Worm (Caenorhabditis elegans) whole organism, L4 larva: ENCODE data around the gene T23F11.6.

Source experiments
- F10B5.3 ChIP-seq: sonication (generic microtip); optimal IDR thresholded peaks from 2 replicates; lab custom pipeline; 2016; ENCODE audit warnings: mild to moderate bottlenecking, missing genetic modification characterization, missing compliant biosample characterization
- F26F4.8 ChIP-seq: fragments of 200-800 bp; sonication (Bioruptor generic); conservative IDR thresholded peaks from 2 replicates; pipeline ENCODE4 v1.3.6; 2022; ENCODE audit warnings: missing genetic modification characterization, missing compliant biosample characterization
- F37D6.2 ChIP-seq: sonication (generic microtip); optimal IDR thresholded peaks from 2 replicates; lab custom pipeline; 2016; ENCODE audit warnings: mild to moderate bottlenecking, missing genetic modification characterization, missing compliant biosample characterization
- F44E2.7 ChIP-seq: fragments of 200-800 bp; sonication (Bioruptor generic); IDR thresholded peaks from 2 replicates; pipeline ENCODE4 v2.1.2; 2022; ENCODE audit warnings: missing genetic modification characterization, missing compliant biosample characterization
- T20F7.1 ChIP-seq: fragments of 200-800 bp; sonication (Bioruptor generic); optimal IDR thresholded peaks from 2 replicates; lab custom pipeline; 2018; ENCODE audit warnings: mild to moderate bottlenecking, missing genetic modification characterization, missing compliant biosample characterization
- T26A8.4 ChIP-seq: fragments of 200-800 bp; sonication (Bioruptor generic); IDR thresholded peaks from 2 replicates; pipeline ENCODE4 v1.3.6; 2022; ENCODE audit warnings: missing genetic modification characterization, missing compliant biosample characterization
- ZK546.5 ChIP-seq, 2 experiments: sonication (generic microtip); optimal IDR thresholded peaks; 2 replicates each; lab custom pipeline; 2017; ENCODE audit warnings: missing biosample characterization in 2 of 2, missing genetic modification characterization in 2 of 2
- aly-2 ChIP-seq: sonication (generic microtip); optimal IDR thresholded peaks from 2 replicates; lab custom pipeline; 2018; ENCODE audit warnings: missing biosample characterization, missing genetic modification characterization
- ceh-20 ChIP-seq: fragments of 200-800 bp; sonication (Bioruptor generic); IDR thresholded peaks from 2 replicates; pipeline ENCODE4 v1.3.6; 2022; ENCODE audit warnings: missing genetic modification reagents, missing genetic modification characterization, missing compliant biosample characterization
- ceh-32 ChIP-seq: sonication (generic microtip); optimal IDR thresholded peaks from 2 replicates; lab custom pipeline; 2016; ENCODE audit warnings: mild to moderate bottlenecking, missing genetic modification characterization, missing compliant biosample characterization; ENCODE audit not compliant: poor library complexity
- ceh-82 ChIP-seq: sonication (generic microtip); optimal IDR thresholded peaks from 2 replicates; lab custom pipeline; 2017; ENCODE audit warnings: missing biosample characterization, missing genetic modification characterization
- ctbp-1 ChIP-seq: fragments of 200-800 bp; sonication (Bioruptor generic); IDR thresholded peaks from 2 replicates; pipeline ENCODE4 v1.3.6; 2022; ENCODE audit warnings: missing genetic modification reagents, missing genetic modification characterization, missing compliant biosample characterization
- daf-12 ChIP-seq: fragments of 150-350 bp; optimal IDR thresholded peaks from 2 replicates; lab custom pipeline; 2014; ENCODE audit warnings: missing biosample characterization, missing genetic modification reagents, missing genetic modification characterization
- daf-16 ChIP-seq, 3 experiments: sonication (generic microtip); optimal IDR thresholded peaks; 2 replicates each; lab custom pipeline; 2016 to 2017; ENCODE audit warnings: missing genetic modification characterization in 3 of 3, missing genetic modification reagents in 3 of 3, mild to moderate bottlenecking in 2 of 3, missing compliant biosample characterization in 2 of 3, missing biosample characterization in 1 of 3, moderate library complexity in 1 of 3
- dmd-6 ChIP-seq: fragments of 200-800 bp; sonication (Bioruptor generic); IDR thresholded peaks from 2 replicates; pipeline ENCODE4 v1.3.6; 2022; ENCODE audit warnings: missing genetic modification reagents, missing genetic modification characterization, missing compliant biosample characterization
- dmd-8 ChIP-seq: fragments of 200-800 bp; sonication (Bioruptor generic); IDR thresholded peaks from 2 replicates; pipeline ENCODE4 v1.3.6; 2022; ENCODE audit warnings: missing genetic modification characterization, missing compliant biosample characterization
- dpl-1 ChIP-seq: fragments of 150-350 bp; optimal IDR thresholded peaks from 2 replicates; lab custom pipeline; 2014; ENCODE audit warnings: missing biosample characterization, missing genetic modification reagents, missing genetic modification characterization
- duxl-1 ChIP-seq: sonication (generic microtip); optimal IDR thresholded peaks from 2 replicates; lab custom pipeline; 2016; ENCODE audit warnings: mild to moderate bottlenecking, missing genetic modification characterization, moderate library complexity, missing compliant biosample characterization; ENCODE audit not compliant: poor library complexity
- dve-1 ChIP-seq: sonication (generic microtip); optimal IDR thresholded peaks from 2 replicates; lab custom pipeline; 2017; ENCODE audit warnings: antibody characterized with exemption, mild to moderate bottlenecking, missing genetic modification characterization, missing compliant biosample characterization; ENCODE audit not compliant: insufficient read depth
- egl-27 ChIP-seq: sonication (generic microtip); optimal IDR thresholded peaks from 3 replicates; lab custom pipeline; 2017; ENCODE audit warnings: missing biosample characterization, missing genetic modification reagents, missing genetic modification characterization
- egl-43 ChIP-seq: fragments of 200-800 bp; sonication (Bioruptor generic); IDR thresholded peaks from 2 replicates; pipeline ENCODE4 v1.3.6; 2022; ENCODE audit warnings: missing genetic modification reagents, missing genetic modification characterization, missing compliant biosample characterization
- fos-1 ChIP-seq: fragments of 150-350 bp; optimal IDR thresholded peaks from 2 replicates; lab custom pipeline; 2014; ENCODE audit warnings: missing biosample characterization, missing genetic modification characterization
- hlh-30 ChIP-seq: sonication (generic microtip); optimal IDR thresholded peaks from 2 replicates; lab custom pipeline; 2017; ENCODE audit warnings: antibody characterized with exemption, mild to moderate bottlenecking, missing genetic modification characterization, missing compliant biosample characterization; ENCODE audit not compliant: insufficient read depth
- lim-7 ChIP-seq: fragments of 200-800 bp; sonication (Bioruptor generic); IDR thresholded peaks from 2 replicates; pipeline ENCODE4 v1.3.6; 2022; ENCODE audit warnings: missing genetic modification characterization, missing compliant biosample characterization
- lin-13 ChIP-seq: fragments of 150-350 bp; optimal IDR thresholded peaks from 2 replicates; lab custom pipeline; 2014; ENCODE audit warnings: missing biosample characterization, missing genetic modification reagents, missing genetic modification characterization
- lin-38 ChIP-seq: fragments of 200-800 bp; sonication (Bioruptor generic); IDR thresholded peaks from 2 replicates; pipeline ENCODE4 v1.3.6; 2022; ENCODE audit warnings: missing genetic modification reagents, missing genetic modification characterization, missing compliant biosample characterization
- lin-39 ChIP-seq: fragments of 150-350 bp; optimal IDR thresholded peaks from 2 replicates; lab custom pipeline; 2014; ENCODE audit warnings: missing biosample characterization, missing genetic modification reagents, missing genetic modification characterization
- madf-5 ChIP-seq, 2 experiments: fragments of 200-800 bp; sonication (Bioruptor generic); IDR thresholded peaks; 2 replicates each; pipeline ENCODE4 v1.3.6; 2022; ENCODE audit warnings: missing compliant biosample characterization in 2 of 2, missing genetic modification characterization in 2 of 2
- mdl-1 ChIP-seq, 2 experiments: fragments of 150-350 bp in 1 of 2; sonication (generic microtip) in 1 of 2; optimal IDR thresholded peaks; 2 replicates each; lab custom pipeline; 2014 to 2017; ENCODE audit warnings: missing biosample characterization in 2 of 2, missing genetic modification characterization in 2 of 2
- mdt-29 ChIP-seq: fragments of 200-800 bp; sonication (Bioruptor generic); IDR thresholded peaks from 2 replicates; pipeline ENCODE4 v1.3.6; 2022; ENCODE audit warnings: missing genetic modification reagents, missing genetic modification characterization, missing compliant biosample characterization
- mep-1 ChIP-seq: fragments of 150-350 bp; sonication (generic microtip); optimal IDR thresholded peaks from 3 replicates; lab custom pipeline; 2014; ENCODE audit warnings: missing biosample characterization, missing genetic modification characterization
- mxl-2 ChIP-seq: fragments of 200-800 bp; sonication (Bioruptor generic); conservative IDR thresholded peaks from 2 replicates; pipeline ENCODE4 v1.3.6; 2022; ENCODE audit warnings: missing genetic modification reagents, missing genetic modification characterization, missing compliant biosample characterization
- nhr-111 ChIP-seq: fragments of 200-800 bp; sonication (Bioruptor generic); optimal IDR thresholded peaks from 2 replicates; lab custom pipeline; 2018; ENCODE audit warnings: mild to moderate bottlenecking, missing genetic modification characterization, missing compliant biosample characterization
- nhr-237 ChIP-seq: sonication (generic microtip); optimal IDR thresholded peaks from 2 replicates; lab custom pipeline; 2017; ENCODE audit warnings: missing biosample characterization, missing genetic modification characterization
- nhr-25 ChIP-seq: sonication (generic microtip); optimal IDR thresholded peaks from 2 replicates; lab custom pipeline; 2017; ENCODE audit warnings: missing genetic modification characterization, mild to moderate bottlenecking, missing compliant biosample characterization, antibody characterized with exemption, moderate library complexity, borderline replicate concordance; ENCODE audit not compliant: insufficient read depth
- nhr-28 ChIP-seq: fragments of 150-350 bp; optimal IDR thresholded peaks from 2 replicates; lab custom pipeline; 2014; ENCODE audit warnings: missing biosample characterization, missing genetic modification characterization
- nhr-41 ChIP-seq: fragments of 200-800 bp; sonication (Bioruptor generic); IDR thresholded peaks from 2 replicates; pipeline ENCODE4 v1.3.6; 2022; ENCODE audit warnings: missing genetic modification reagents, missing genetic modification characterization, missing compliant biosample characterization
- nhr-6 ChIP-seq: fragments of 150-350 bp; optimal IDR thresholded peaks from 2 replicates; lab custom pipeline; 2014; ENCODE audit warnings: missing biosample characterization, missing genetic modification characterization
- nhr-76 ChIP-seq: fragments of 150-350 bp; optimal IDR thresholded peaks from 2 replicates; lab custom pipeline; 2014; ENCODE audit warnings: missing biosample characterization, missing genetic modification characterization
- nhr-77 ChIP-seq: fragments of 150-350 bp; optimal IDR thresholded peaks from 2 replicates; lab custom pipeline; 2014; ENCODE audit warnings: missing biosample characterization, missing genetic modification characterization
- pha-4 ChIP-seq, 2 experiments: fragments of 150-350 bp in 1 of 2; fragments of 200-800 bp in 1 of 2; sonication (Bioruptor generic) in 1 of 2; IDR thresholded peaks in 1 of 2; optimal IDR thresholded peaks in 1 of 2; 2 replicates each; pipeline versions ENCODE4 v1.3.6 to Lab custom; 2014 to 2022; ENCODE audit warnings: missing genetic modification characterization in 2 of 2, missing genetic modification reagents in 2 of 2, missing biosample characterization in 1 of 2, missing compliant biosample characterization in 1 of 2
- rbr-2 ChIP-seq: sonication (generic microtip); optimal IDR thresholded peaks from 2 replicates; lab custom pipeline; 2016; ENCODE audit warnings: missing genotype, missing genetic modification characterization, missing compliant biosample characterization
- saeg-2 ChIP-seq: fragments of 200-800 bp; sonication (Bioruptor generic); IDR thresholded peaks from 2 replicates; pipeline ENCODE4 v1.3.6; 2022; ENCODE audit warnings: missing genetic modification reagents, missing genetic modification characterization, missing compliant biosample characterization
- snpc-1.2 ChIP-seq: fragments of 200-800 bp; sonication (Bioruptor generic); IDR thresholded peaks from 2 replicates; pipeline ENCODE4 v1.3.6; 2022; ENCODE audit warnings: missing genetic modification reagents, missing genetic modification characterization, missing compliant biosample characterization
- snpc-4 ChIP-seq: fragments of 150-350 bp; optimal IDR thresholded peaks from 2 replicates; lab custom pipeline; 2014; ENCODE audit warnings: missing biosample characterization, missing genetic modification characterization
- spr-3 ChIP-seq: fragments of 200-800 bp; sonication (Bioruptor generic); optimal IDR thresholded peaks from 2 replicates; lab custom pipeline; 2018; ENCODE audit warnings: mild to moderate bottlenecking, missing genetic modification characterization, missing compliant biosample characterization
- vab-7 ChIP-seq: fragments of 200-800 bp; sonication (Bioruptor generic); IDR thresholded peaks from 2 replicates; pipeline ENCODE4 v1.3.6; 2022; ENCODE audit warnings: missing genetic modification reagents, missing genetic modification characterization, missing compliant biosample characterization
- zag-1 ChIP-seq: fragments of 150-350 bp; optimal IDR thresholded peaks from 2 replicates; lab custom pipeline; 2014; ENCODE audit warnings: missing biosample characterization, missing genetic modification characterization
- zfp-2 ChIP-seq: sonication (generic microtip); optimal IDR thresholded peaks from 2 replicates; lab custom pipeline; 2016; ENCODE audit warnings: mild to moderate bottlenecking, missing genetic modification characterization, missing compliant biosample characterization
- zfp-3 ChIP-seq: fragments of 200-800 bp; sonication (Bioruptor generic); conservative IDR thresholded peaks from 2 replicates; pipeline ENCODE4 v1.3.6; 2022; ENCODE audit warnings: missing genetic modification reagents, missing genetic modification characterization, missing compliant biosample characterization

Gene T23F11.6

DNA sequence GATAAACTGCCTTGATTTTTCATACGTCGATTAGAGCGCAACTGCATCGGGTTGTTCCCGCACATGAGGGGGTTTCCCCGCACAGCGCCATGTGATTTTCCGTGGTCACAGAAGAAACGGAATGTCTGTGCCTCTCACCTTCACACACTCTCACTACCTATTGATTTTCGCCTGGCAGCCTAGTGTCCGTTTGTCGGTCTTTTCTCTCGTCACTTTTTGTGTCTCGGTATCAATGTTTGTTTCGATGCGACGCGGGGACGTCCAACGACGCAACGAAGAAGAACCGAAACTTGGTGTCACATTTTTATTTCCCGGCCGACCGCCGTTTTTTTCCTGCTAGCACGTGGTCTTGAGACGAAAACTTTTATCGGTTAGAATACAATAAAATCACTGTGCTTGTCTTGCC lies 1.6 kb upstream of the T23F11.6 start (continued):
- TF ChIP-seq mdt-29 (GFP tag; lab: Robert Waterston, UW) (peak; percentile 82), nhr-76 (tag; lab: Kevin White, UChicago) (peak; percentile 53), ceh-20 (GFP tag; lab: Robert Waterston, UW) (peak; percentile 89), madf-5 (GFP tag; IDR thresholded peaks at IDR 0.05; lab: Robert Waterston, UW) (no peak), nhr-6 (peak; percentile 93), dmd-8 (no peak), snpc-4 (tag; lab: Kevin White, UChicago) (no peak), ctbp-1 (GFP tag; lab: Robert Waterston, UW) (peak; percentile 78), zfp-3 (0 out of 2 replicates have a peak, but pooled peaks have one; percentile 39), vab-7 (peak; percentile 39), T26A8.4 (peak; percentile 83), lin-39 (tag; lab: Kevin White, UChicago) (no peak), lin-13 (peak; percentile 91), saeg-2 (GFP tag; lab: Robert Waterston, UW) (peak; percentile 81), dmd-6 (GFP tag; lab: Robert Waterston, UW) (peak; percentile 99), daf-16 (GFP tag; optimal IDR thresholded peaks at IDR 0.05; lab: Kevin White, UChicago) (peak; percentile 54 to 75), daf-16 (tag; optimal IDR thresholded peaks at IDR 0.05; lab: Kevin White, UChicago) (peak; percentile 77), snpc-1.2 (GFP tag; lab: Robert Waterston, UW) (no peak), nhr-41 (GFP tag; lab: Robert Waterston, UW) (0 out of 2 replicates have a peak, but pooled peaks have one; percentile 71), ceh-82 (tag; lab: Kevin White, UChicago) (no peak), egl-27 (tag; lab: Kevin White, UChicago) (peak; percentile 49), hlh-30 (peak; percentile 99), nhr-237 (tag; lab: Kevin White, UChicago) (peak; percentile 2), mdl-1 (tag; optimal IDR thresholded peaks at IDR 0.05; lab: Kevin White, UChicago) (peak; percentile 100), pha-4 (GFP tag; IDR thresholded peaks at IDR 0.05; lab: Robert Waterston, UW) (peak; percentile 75), pha-4 (tag; optimal IDR thresholded peaks at IDR 0.05; lab: Kevin White, UChicago) (peak; percentile 21), dve-1 (peak; percentile 96), F44E2.7 (GFP tag; lab: Robert Waterston, UW) (no peak), nhr-111 (GFP tag; lab: Kevin White, UChicago) (no peak), fos-1 (tag; lab: Kevin White, UChicago) (no peak), zfp-2 (peak; percentile 48), dpl-1 (peak; percentile 80), ZK546.5 (tag; optimal IDR thresholded peaks at IDR 0.05; lab: Kevin White, UChicago) (no peak), daf-12 (tag; lab: Kevin White, UChicago) (no peak), mxl-2 (GFP tag; lab: Robert Waterston, UW) (peak; percentile 76), rbr-2 (tag; lab: Kevin White, UChicago) (peak; percentile 94), T20F7.1 (GFP tag; lab: Kevin White, UChicago) (peak; percentile 86), lim-7 (GFP tag; lab: Robert Waterston, UW) (no peak), nhr-28 (tag; lab: Kevin White, UChicago) (peak; percentile 97), F10B5.3 (tag; lab: Kevin White, UChicago) (no peak), aly-2 (tag; lab: Kevin White, UChicago) (no peak), spr-3 (no peak), F37D6.2 (tag; lab: Kevin White, UChicago) (peak; percentile 77), nhr-25 (peak; percentile 77), mep-1 (tag; lab: Kevin White, UChicago) (peak; percentile 96), duxl-1 (tag; lab: Kevin White, UChicago) (peak; percentile 50), ceh-32 (tag; lab: Kevin White, UChicago) (no peak), zag-1 (no peak), F26F4.8 (GFP tag; lab: Robert Waterston, UW) (no peak), nhr-77 (tag; lab: Kevin White, UChicago) (peak; percentile 97), egl-43 (GFP tag; lab: Robert Waterston, UW) (no peak), lin-38 (GFP tag; lab: Robert Waterston, UW) (peak; percentile 90)
